Fruit fly (Drosophila melanogaster) whole organism, pupa: Measurements from ENCODE around the gene Cenp-C.

Source experiments
- CG10348 ChIP-seq: fragments of 200-800 bp; sonication (Bioruptor generic); IDR thresholded peaks from 2 replicates; pipeline ENCODE4 v1.3.6; 2022; ENCODE audit warnings: missing biosample characterization, missing genetic modification characterization
- CG12605 ChIP-seq: fragments of 200-800 bp; sonication (Bioruptor generic); IDR thresholded peaks from 2 replicates; pipeline ENCODE4 v1.3.6; 2022; ENCODE audit warnings: missing biosample characterization, missing genetic modification characterization
- CG13204 ChIP-seq: fragments of 200-800 bp; sonication (Bioruptor generic); optimal IDR thresholded peaks from 2 replicates; lab custom pipeline; 2018; ENCODE audit warnings: missing biosample characterization, mild to moderate bottlenecking, missing genetic modification characterization, moderate library complexity
- CG14655 ChIP-seq: fragments of 200-800 bp; sonication (Bioruptor generic); optimal IDR thresholded peaks from 3 replicates; lab custom pipeline; 2017; ENCODE audit warnings: mild to moderate bottlenecking, missing biosample characterization, missing genetic modification reagents, missing genetic modification characterization
- CG15710 ChIP-seq: fragments of 200-800 bp; sonication (Bioruptor generic); optimal IDR thresholded peaks from 2 replicates; lab custom pipeline; 2018; ENCODE audit warnings: missing biosample characterization, mild to moderate bottlenecking, missing genetic modification characterization, moderate library complexity
- CG17806 ChIP-seq: fragments of 200-800 bp; sonication (Bioruptor generic); optimal IDR thresholded peaks from 2 replicates; lab custom pipeline; 2018; ENCODE audit warnings: missing biosample characterization, mild to moderate bottlenecking, missing genetic modification characterization, moderate library complexity
- CG32121 ChIP-seq: fragments of 200-800 bp; sonication (Bioruptor generic); IDR thresholded peaks from 2 replicates; pipeline ENCODE4 v1.3.6; 2022; ENCODE audit warnings: missing biosample characterization, missing genetic modification characterization
- CG34367 ChIP-seq: fragments of 200-800 bp; sonication (Bioruptor generic); optimal IDR thresholded peaks from 2 replicates; lab custom pipeline; 2018; ENCODE audit warnings: missing biosample characterization, mild to moderate bottlenecking, missing genetic modification characterization
- CG4496 ChIP-seq: fragments of 200-800 bp; sonication (Bioruptor generic); IDR thresholded peaks from 3 replicates; pipeline ENCODE4 v1.3.6; 2022; ENCODE audit warnings: missing biosample characterization, missing genetic modification characterization
- CG8159 ChIP-seq: fragments of 200-800 bp; sonication (Bioruptor generic); optimal IDR thresholded peaks from 3 replicates; lab custom pipeline; 2018; ENCODE audit warnings: missing biosample characterization, mild to moderate bottlenecking, missing genetic modification characterization, moderate library complexity
- CG8301 ChIP-seq: fragments of 200-800 bp; sonication (Bioruptor generic); optimal IDR thresholded peaks from 2 replicates; lab custom pipeline; 2018; ENCODE audit warnings: missing biosample characterization, mild to moderate bottlenecking, missing genetic modification characterization
- CG9948 ChIP-seq: fragments of 200-800 bp; sonication (Bioruptor generic); optimal IDR thresholded peaks from 2 replicates; lab custom pipeline; 2018; ENCODE audit warnings: missing biosample characterization, mild to moderate bottlenecking, missing genetic modification characterization, moderate library complexity
- D1 ChIP-seq: fragments of 200-800 bp; sonication (Bioruptor generic); optimal IDR thresholded peaks from 2 replicates; lab custom pipeline; 2018; ENCODE audit warnings: missing biosample characterization, mild to moderate bottlenecking, missing genetic modification characterization, moderate library complexity
- EcR ChIP-seq: fragments of 200-800 bp; sonication (Bioruptor generic); optimal IDR thresholded peaks from 3 replicates; lab custom pipeline; 2019; ENCODE audit warnings: missing biosample characterization, missing genetic modification characterization, mild to moderate bottlenecking, moderate library complexity, missing genetic modification reagents
- Ets98B ChIP-seq: fragments of 200-800 bp; sonication (Bioruptor generic); IDR thresholded peaks from 2 replicates; pipeline ENCODE4 v1.3.6; 2022; ENCODE audit warnings: missing biosample characterization, missing genetic modification characterization
- Pif1A ChIP-seq: fragments of 200-800 bp; sonication (Bioruptor generic); optimal IDR thresholded peaks from 3 replicates; lab custom pipeline; 2016; ENCODE audit warnings: missing biosample characterization, missing genetic modification characterization
- Pif1B ChIP-seq: fragments of 200-800 bp; sonication (Bioruptor generic); optimal IDR thresholded peaks from 3 replicates; lab custom pipeline; 2016; ENCODE audit warnings: missing biosample characterization, missing genetic modification characterization
- Snoo ChIP-seq: fragments of 200-800 bp; sonication (Bioruptor generic); optimal IDR thresholded peaks from 3 replicates; lab custom pipeline; 2017; ENCODE audit warnings: missing biosample characterization, mild to moderate bottlenecking, missing genetic modification characterization, inconsistent platforms
- fd96Ca ChIP-seq: fragments of 200-800 bp; sonication (Bioruptor generic); IDR thresholded peaks from 3 replicates; pipeline ENCODE4 v1.3.6; 2022; ENCODE audit warnings: missing biosample characterization, missing genetic modification characterization
- gl ChIP-seq: fragments of 200-800 bp; sonication (Bioruptor generic); optimal IDR thresholded peaks from 2 replicates; lab custom pipeline; 2018; ENCODE audit warnings: missing biosample characterization, mild to moderate bottlenecking, missing genetic modification characterization
- rn ChIP-seq: fragments of 200-800 bp; sonication (Bioruptor generic); IDR thresholded peaks from 2 replicates; pipeline ENCODE4 v1.3.6; 2022; ENCODE audit warnings: missing biosample characterization, missing genetic modification characterization

Gene Cenp-C

dm6 chr3R:8523668-8524067 is 40.2 kb upstream of the Cenp-C start, which contains the start of gene CG31259:
TSS of gene CG31259 (plus strand) at chr3R:8523944.
- TF ChIP-seq CG13204 (GFP tag; lab: Kevin White, UChicago): no peak
- TF ChIP-seq fd96Ca: no peak
- no peak for TF ChIP-seq D1 (tag; lab: Kevin White, UChicago)
- no peak for TF ChIP-seq rn
- TF ChIP-seq EcR (GFP tag; lab: Kevin White, UChicago): no peak
- TF ChIP-seq CG4496 (GFP tag; lab: Robert Waterston, UW): no peak
- TF ChIP-seq CG9948 (tag; lab: Kevin White, UChicago): no peak
- no peak for TF ChIP-seq CG17806 (tag; lab: Kevin White, UChicago)
- no peak for TF ChIP-seq Pif1A (GFP tag; lab: Kevin White, UChicago)
- no peak for TF ChIP-seq CG15710 (tag; lab: Kevin White, UChicago)
- no peak for TF ChIP-seq Ets98B (GFP tag; lab: Robert Waterston, UW)
- no peak for TF ChIP-seq CG8159 (tag; lab: Kevin White, UChicago)
- no peak for TF ChIP-seq CG12605 (GFP tag; lab: Robert Waterston, UW)
- no peak for TF ChIP-seq CG10348 (GFP tag; lab: Robert Waterston, UW)
- TF ChIP-seq CG34367 (tag; lab: Kevin White, UChicago): no peak
- no peak for TF ChIP-seq CG8301
- TF ChIP-seq CG32121 (GFP tag; lab: Robert Waterston, UW): no peak
- no peak for TF ChIP-seq gl (tag; lab: Kevin White, UChicago)
- TF ChIP-seq, all 21 proteins: peak for 0

dm6 chr3R:8524277-8524676 is 39.6 kb upstream of the Cenp-C start:
- TF ChIP-seq CG8159 (tag; lab: Kevin White, UChicago) (no peak), CG34367 (tag; lab: Kevin White, UChicago) (no peak), CG9948 (tag; lab: Kevin White, UChicago) (no peak), Snoo (tag; lab: Kevin White, UChicago) (no peak), Pif1B (GFP tag; lab: Kevin White, UChicago) (no peak), CG15710 (tag; lab: Kevin White, UChicago) (no peak), D1 (tag; lab: Kevin White, UChicago) (no peak), CG17806 (tag; lab: Kevin White, UChicago) (no peak), Ets98B (GFP tag; lab: Robert Waterston, UW) (no peak), CG32121 (GFP tag; lab: Robert Waterston, UW) (no peak), gl (tag; lab: Kevin White, UChicago) (no peak), CG12605 (GFP tag; lab: Robert Waterston, UW) (no peak), CG10348 (GFP tag; lab: Robert Waterston, UW) (no peak)

- TF ChIP-seq Pif1B (GFP tag; lab: Kevin White, UChicago) (no peak), Ets98B (GFP tag; lab: Robert Waterston, UW) (no peak), CG4496 (GFP tag; lab: Robert Waterston, UW) (no peak), CG8301 (no peak), fd96Ca (no peak), rn (no peak), Snoo (tag; lab: Kevin White, UChicago) (no peak), CG8159 (tag; lab: Kevin White, UChicago) (no peak), gl (tag; lab: Kevin White, UChicago) (no peak), CG12605 (GFP tag; lab: Robert Waterston, UW) (no peak), EcR (GFP tag; lab: Kevin White, UChicago) (no peak), CG15710 (tag; lab: Kevin White, UChicago) (no peak), CG32121 (GFP tag; lab: Robert Waterston, UW) (no peak)
Observed at dm6 chr3R:8528862-8529261, 35.0 kb upstream of the Cenp-C start, which contains the start of gene CG11741. TSS of gene CG11741 (minus strand) at chr3R:8528877.

- TF ChIP-seq CG13204 (GFP tag; lab: Kevin White, UChicago): no peak
- TF ChIP-seq CG32121 (GFP tag; lab: Robert Waterston, UW): no peak
- no peak for TF ChIP-seq CG8301
- TF ChIP-seq CG12605 (GFP tag; lab: Robert Waterston, UW): no peak
- no peak for TF ChIP-seq CG15710 (tag; lab: Kevin White, UChicago)
- peak; percentile 59 for TF ChIP-seq CG8159 (tag; lab: Kevin White, UChicago)
- no peak for TF ChIP-seq CG17806 (tag; lab: Kevin White, UChicago)
- TF ChIP-seq Pif1A (GFP tag; lab: Kevin White, UChicago): no peak
Observed at dm6 chr3R:8545915-8546314, 18.0 kb upstream of the Cenp-C start.

- TF ChIP-seq CG8301 (no peak), Ets98B (GFP tag; lab: Robert Waterston, UW) (no peak), gl (tag; lab: Kevin White, UChicago) (no peak), Snoo (tag; lab: Kevin White, UChicago) (no peak), CG15710 (tag; lab: Kevin White, UChicago) (no peak), CG17806 (tag; lab: Kevin White, UChicago) (no peak), CG8159 (tag; lab: Kevin White, UChicago) (no peak), CG12605 (GFP tag; lab: Robert Waterston, UW) (no peak), CG4496 (GFP tag; lab: Robert Waterston, UW) (no peak), fd96Ca (no peak), CG14655 (GFP tag; lab: Kevin White, UChicago) (no peak), EcR (GFP tag; lab: Kevin White, UChicago) (no peak), D1 (tag; lab: Kevin White, UChicago) (no peak), Pif1B (GFP tag; lab: Kevin White, UChicago) (no peak)
- TF ChIP-seq, all 21 proteins: peak for 0
Observed at dm6 chr3R:8552308-8552707, 11.6 kb upstream of the Cenp-C start, which contains the start of gene Or85d. TSS of gene Or85d (plus strand) at chr3R:8552608.

dm6 chr3R:8561522-8561921 is 2.4 kb upstream of the Cenp-C start, which contains the start of gene pch2:
TSS of gene pch2 (minus strand) at chr3R:8561764.
- TF ChIP-seq rn (no peak), CG8159 (tag; lab: Kevin White, UChicago) (no peak), CG34367 (tag; lab: Kevin White, UChicago) (no peak), CG15710 (tag; lab: Kevin White, UChicago) (no peak), Snoo (tag; lab: Kevin White, UChicago) (no peak), fd96Ca (no peak), CG32121 (GFP tag; lab: Robert Waterston, UW) (no peak)
